Fruit fly (Drosophila melanogaster): Measurements from ENCODE around the gene ppk5.

- no peak for TF ChIP-seq pan (optimal IDR thresholded peaks at IDR 0.05)
- TF ChIP-seq EcR (GFP tag; optimal IDR thresholded peaks at IDR 0.05) = no peak
Measured at dm6 chr3L:21501172-21501571, 33.3 kb upstream of the ppk5 start, which contains the start of gene Est-Q.

Measured in whole organism.